Worm (Caenorhabditis elegans) whole organism, mixed stage, embryonic: ENCODE measurements around the gene srj-54.

Experiments
- flh-1 ChIP-seq: fragments of 200-800 bp; sonication (Bioruptor generic); optimal IDR thresholded peaks from 2 replicates; lab custom pipeline; 2018; ENCODE audit warnings: mild to moderate bottlenecking, missing genetic modification characterization, moderate library complexity, missing compliant biosample characterization
- lsy-2 ChIP-seq: fragments of 150-350 bp; optimal IDR thresholded peaks from 2 replicates; lab custom pipeline; 2014; ENCODE audit warnings: missing biosample characterization, missing genetic modification characterization
- nhr-28 ChIP-seq: fragments of 150-350 bp; optimal IDR thresholded peaks from 2 replicates; lab custom pipeline; 2014; ENCODE audit warnings: missing biosample characterization, missing genetic modification characterization
- pha-4 ChIP-seq: fragments of 150-350 bp; optimal IDR thresholded peaks from 2 replicates; lab custom pipeline; 2018; ENCODE audit warnings: missing biosample characterization, missing genetic modification reagents, missing genetic modification characterization
- snpc-4 ChIP-seq: fragments of 150-350 bp; optimal IDR thresholded peaks from 2 replicates; lab custom pipeline; 2014; ENCODE audit warnings: missing biosample characterization, missing genetic modification characterization
- unc-39 ChIP-seq: fragments of 150-350 bp; optimal IDR thresholded peaks from 2 replicates; lab custom pipeline; 2014; ENCODE audit warnings: missing biosample characterization, missing genetic modification characterization
- unc-62 ChIP-seq: fragments of 150-350 bp; optimal IDR thresholded peaks from 2 replicates; lab custom pipeline; 2014; ENCODE audit warnings: missing biosample characterization, missing genetic modification reagents, missing genetic modification characterization
- ztf-11 ChIP-seq: fragments of 150-350 bp; optimal IDR thresholded peaks from 2 replicates; lab custom pipeline; 2014; ENCODE audit warnings: missing biosample characterization, missing genetic modification characterization

ce11 chrV:2872947-2873346 lies 13.3 kb upstream of the srj-54 start:
- TF ChIP-seq snpc-4 (tag; lab: Kevin White, UChicago) (no peak), ztf-11 (tag; lab: Kevin White, UChicago) (no peak), nhr-28 (no peak), pha-4 (tag; lab: Kevin White, UChicago) (no peak), lsy-2 (no peak), unc-62 (GFP tag; lab: Kevin White, UChicago) (no peak), flh-1 (GFP tag; lab: Kevin White, UChicago) (no peak), unc-39 (tag; lab: Kevin White, UChicago) (no peak)
